Fruit fly (Drosophila melanogaster): ENCODE results near the gene Nsf2.

- TF ChIP-seq CTCF (optimal IDR thresholded peaks at IDR 0.05) (no peak), CG8478 (optimal IDR thresholded peaks at IDR 0.05) (no peak)
Observed at dm6 chr3R:13884929-13885328, 47.1 kb upstream of the Nsf2 start.
